Fruit fly (Drosophila melanogaster) whole organism, embryonic: ENCODE measurements around the gene Polr3G.
A peak's percentile ranks its signal among the peaks of the same experiment; 100 is the strongest.

ENCODE experiments used
- CG11723 ChIP-seq: fragments of 200-800 bp; sonication (Bioruptor generic); optimal IDR thresholded peaks from 2 replicates; lab custom pipeline; 2017; ENCODE audit warnings: missing biosample characterization, mild to moderate bottlenecking, missing genetic modification characterization
- CG13424 ChIP-seq: fragments of 200-800 bp; sonication (Bioruptor generic); optimal IDR thresholded peaks from 2 replicates; lab custom pipeline; 2019; ENCODE audit warnings: missing biosample characterization, mild to moderate bottlenecking, missing genetic modification characterization, moderate library complexity
- CG32532 ChIP-seq: fragments of 200-800 bp; sonication (Bioruptor generic); IDR thresholded peaks from 2 replicates; pipeline ENCODE4 v1.3.6; 2022; ENCODE audit warnings: missing biosample characterization, missing genetic modification characterization
- Camta ChIP-seq: fragments of 200-800 bp; sonication (Bioruptor generic); optimal IDR thresholded peaks from 2 replicates; lab custom pipeline; 2016; ENCODE audit warnings: missing biosample characterization, missing genetic modification characterization
- D19B ChIP-seq: fragments of 200-800 bp; sonication (Bioruptor generic); optimal IDR thresholded peaks from 2 replicates; lab custom pipeline; 2017; ENCODE audit warnings: missing biosample characterization, mild to moderate bottlenecking, missing genetic modification characterization
- NK7.1 ChIP-seq: fragments of 200-800 bp; sonication (Bioruptor generic); optimal IDR thresholded peaks from 3 replicates; lab custom pipeline; 2016; ENCODE audit warnings: missing biosample characterization, missing genetic modification characterization
- Ptx1 ChIP-seq: fragments of 200-800 bp; sonication (Bioruptor generic); IDR thresholded peaks from 2 replicates; pipeline ENCODE4 v1.3.6; 2022; ENCODE audit warnings: missing biosample characterization, missing genetic modification characterization
- fru ChIP-seq: fragments of >200 bp; optimal IDR thresholded peaks from 2 replicates; lab custom pipeline; 2017
- yki ChIP-seq: fragments of >200 bp; optimal IDR thresholded peaks from 3 replicates; lab custom pipeline; 2018

DNA sequence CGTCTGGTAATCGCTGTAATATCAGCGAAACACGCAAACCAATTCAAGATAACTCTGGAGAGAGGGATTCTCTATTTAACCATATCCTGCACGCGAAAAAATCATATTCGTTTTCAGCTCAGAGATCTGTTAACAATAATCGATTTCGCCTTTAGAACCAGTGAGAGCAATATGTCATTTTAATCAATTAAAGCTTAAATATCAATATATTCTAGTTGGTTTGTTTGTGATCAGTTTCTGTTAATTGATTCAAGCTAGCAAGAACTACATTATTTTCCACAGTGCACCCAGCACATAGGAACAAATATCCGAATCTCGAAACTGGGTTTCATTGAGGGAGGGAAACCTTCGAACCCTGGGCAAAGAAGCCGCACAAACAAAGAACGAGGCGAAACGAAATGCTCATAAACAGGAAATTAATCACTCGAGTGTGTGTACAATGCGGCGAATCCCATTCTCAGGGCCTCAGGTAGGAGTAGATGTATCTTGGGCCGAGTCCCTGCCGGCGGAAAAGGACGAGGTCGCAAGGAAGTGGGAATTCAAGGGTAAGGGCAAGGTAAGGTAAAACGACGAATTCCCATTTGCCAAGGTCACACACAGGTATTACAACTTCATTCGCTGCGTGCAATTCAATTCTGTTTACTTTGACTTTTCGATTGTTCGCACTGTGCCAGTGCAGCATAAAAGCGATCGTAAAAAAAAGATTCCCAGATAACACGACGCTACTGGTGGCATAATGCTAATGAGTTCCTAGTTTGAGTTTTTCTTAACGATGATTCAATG lies 10.8 kb downstream of the Polr3G start:
- TF ChIP-seq CG13424 (tag; lab: Kevin White, UChicago), result no peak
- no peak for TF ChIP-seq D19B (GFP tag; lab: Kevin White, UChicago)
- TF ChIP-seq yki (lab: Kevin White, UChicago), result no peak
- no peak for TF ChIP-seq fru (lab: Kevin White, UChicago)
- no peak for TF ChIP-seq Camta
- TF ChIP-seq CG32532 (GFP tag; lab: Robert Waterston, UW), result no peak
- TF ChIP-seq CG11723 (GFP tag; lab: Kevin White, UChicago), result no peak
- no peak for TF ChIP-seq NK7.1
- TF ChIP-seq Ptx1 (GFP tag; lab: Robert Waterston, UW), result 0 out of 2 replicates have a peak, but pooled peaks have one; percentile 27
